Worm (Caenorhabditis elegans) whole organism, L2 larva: Measurements from ENCODE around the gene chst-1.

ENCODE experiments used
- C34F6.9 ChIP-seq: fragments of 150-350 bp; optimal IDR thresholded peaks from 2 replicates; lab custom pipeline; 2014; ENCODE audit warnings: missing biosample characterization, missing genetic modification characterization
- F13H6.1 ChIP-seq: sonication (generic microtip); optimal IDR thresholded peaks from 2 replicates; lab custom pipeline; 2016; ENCODE audit warnings: missing genetic modification characterization, missing compliant biosample characterization
- R02D3.7 ChIP-seq: fragments of 150-350 bp; optimal IDR thresholded peaks from 2 replicates; lab custom pipeline; 2014; ENCODE audit warnings: missing biosample characterization, missing genetic modification characterization
- Y55F3AM.14 ChIP-seq: fragments of 200-800 bp; sonication (Bioruptor generic); optimal IDR thresholded peaks from 2 replicates; lab custom pipeline; 2018; ENCODE audit warnings: mild to moderate bottlenecking, missing genetic modification characterization, missing compliant biosample characterization
- ZK546.5 ChIP-seq: sonication (generic microtip); optimal IDR thresholded peaks from 2 replicates; lab custom pipeline; 2017; ENCODE audit warnings: missing biosample characterization, missing genetic modification characterization
- alr-1 ChIP-seq: fragments of 150-350 bp; optimal IDR thresholded peaks from 2 replicates; lab custom pipeline; 2014; ENCODE audit warnings: missing biosample characterization, missing genetic modification characterization
- aly-2 ChIP-seq: fragments of 150-350 bp; optimal IDR thresholded peaks from 2 replicates; lab custom pipeline; 2014; ENCODE audit warnings: missing biosample characterization, missing genetic modification characterization
- ama-1 ChIP-seq: fragments of 150-350 bp; optimal IDR thresholded peaks from 2 replicates; lab custom pipeline; 2018; ENCODE audit warnings: inconsistent platforms
- blmp-1 ChIP-seq: sonication (generic microtip); optimal IDR thresholded peaks from 2 replicates; lab custom pipeline; 2017; ENCODE audit warnings: missing genetic modification characterization, mild to moderate bottlenecking, missing compliant biosample characterization, antibody characterized with exemption, moderate library complexity; ENCODE audit not compliant: insufficient read depth
- ceh-16 ChIP-seq: fragments of 150-350 bp; optimal IDR thresholded peaks from 2 replicates; lab custom pipeline; 2014; ENCODE audit warnings: missing biosample characterization, missing genetic modification characterization
- ceh-82 ChIP-seq: fragments of 150-350 bp; optimal IDR thresholded peaks from 2 replicates; lab custom pipeline; 2014; ENCODE audit warnings: missing biosample characterization, missing genetic modification characterization
- crh-2 ChIP-seq: sonication (generic microtip); optimal IDR thresholded peaks from 2 replicates; lab custom pipeline; 2017; ENCODE audit warnings: missing biosample characterization, missing genetic modification characterization
- dmd-4 ChIP-seq: sonication (generic microtip); optimal IDR thresholded peaks from 2 replicates; lab custom pipeline; 2017; ENCODE audit warnings: missing biosample characterization, missing genetic modification characterization
- egl-27 ChIP-seq: sonication (generic microtip); optimal IDR thresholded peaks from 3 replicates; lab custom pipeline; 2017; ENCODE audit warnings: missing biosample characterization, missing genetic modification reagents, missing genetic modification characterization
- elt-1 ChIP-seq: fragments of 150-350 bp; optimal IDR thresholded peaks from 2 replicates; lab custom pipeline; 2014; ENCODE audit warnings: missing biosample characterization, missing genetic modification characterization
- elt-3 ChIP-seq: sonication (generic microtip); optimal IDR thresholded peaks from 2 replicates; lab custom pipeline; 2017; ENCODE audit warnings: missing biosample characterization, missing genetic modification characterization
- fos-1 ChIP-seq: fragments of 150-350 bp; optimal IDR thresholded peaks from 2 replicates; lab custom pipeline; 2014; ENCODE audit warnings: missing biosample characterization, missing genetic modification characterization
- gmeb-1 ChIP-seq: fragments of 150-350 bp; optimal IDR thresholded peaks from 2 replicates; lab custom pipeline; 2014; ENCODE audit warnings: missing biosample characterization, missing genetic modification characterization
- lin-11 ChIP-seq: fragments of 150-350 bp; sonication (generic microtip); optimal IDR thresholded peaks from 2 replicates; lab custom pipeline; 2014; ENCODE audit warnings: missing biosample characterization, missing genetic modification characterization, inconsistent platforms, mixed read lengths
- lin-13 ChIP-seq: fragments of 150-350 bp; optimal IDR thresholded peaks from 2 replicates; lab custom pipeline; 2014; ENCODE audit warnings: missing biosample characterization, missing genetic modification reagents, missing genetic modification characterization
- lin-39 ChIP-seq: fragments of 150-350 bp; optimal IDR thresholded peaks from 2 replicates; lab custom pipeline; 2014; ENCODE audit warnings: missing biosample characterization, missing genetic modification reagents, missing genetic modification characterization
- lsy-2 ChIP-seq, 2 experiments: fragments of 150-350 bp in 1 of 2; sonication (generic microtip) in 1 of 2; optimal IDR thresholded peaks; 2 replicates each; lab custom pipeline; 2014 to 2017; ENCODE audit warnings: missing biosample characterization in 2 of 2, missing genetic modification characterization in 2 of 2
- mab-5 ChIP-seq: fragments of 150-350 bp; optimal IDR thresholded peaks from 2 replicates; lab custom pipeline; 2014; ENCODE audit warnings: missing biosample characterization, missing genetic modification characterization
- mbf-1 ChIP-seq: sonication (generic microtip); optimal IDR thresholded peaks from 2 replicates; lab custom pipeline; 2017; ENCODE audit warnings: missing biosample characterization, missing genetic modification characterization
- mdl-1 ChIP-seq, 2 experiments: fragments of 150-350 bp in 1 of 2; sonication (generic microtip) in 1 of 2; optimal IDR thresholded peaks; 2 replicates each; lab custom pipeline; 2017; ENCODE audit warnings: missing biosample characterization in 2 of 2, missing genetic modification characterization in 2 of 2
- nhr-10 ChIP-seq: sonication (generic microtip); optimal IDR thresholded peaks from 2 replicates; lab custom pipeline; 2017; ENCODE audit warnings: missing biosample characterization, missing genetic modification characterization
- nhr-11 ChIP-seq: fragments of 150-350 bp; optimal IDR thresholded peaks from 2 replicates; lab custom pipeline; 2014; ENCODE audit warnings: missing biosample characterization, missing genetic modification characterization
- nhr-12 ChIP-seq: fragments of 150-350 bp; optimal IDR thresholded peaks from 2 replicates; lab custom pipeline; 2014; ENCODE audit warnings: missing biosample characterization, missing genetic modification characterization
- nhr-129 ChIP-seq: fragments of 150-350 bp; optimal IDR thresholded peaks from 2 replicates; lab custom pipeline; 2014; ENCODE audit warnings: missing biosample characterization, missing genetic modification characterization
- nhr-21 ChIP-seq: fragments of 150-350 bp; optimal IDR thresholded peaks from 2 replicates; lab custom pipeline; 2014; ENCODE audit warnings: missing biosample characterization, missing genetic modification characterization
- nhr-23 ChIP-seq: fragments of 150-350 bp; optimal IDR thresholded peaks from 2 replicates; lab custom pipeline; 2014; ENCODE audit warnings: missing biosample characterization, missing genetic modification reagents, missing genetic modification characterization
- nhr-237 ChIP-seq: fragments of 150-350 bp; optimal IDR thresholded peaks from 2 replicates; lab custom pipeline; 2014; ENCODE audit warnings: missing biosample characterization, missing genetic modification characterization
- nhr-25 ChIP-seq: fragments of 150-350 bp; sonication (generic microtip); optimal IDR thresholded peaks from 3 replicates; lab custom pipeline; 2014; ENCODE audit warnings: missing biosample characterization, missing genetic modification characterization
- nhr-6 ChIP-seq: fragments of 150-350 bp; optimal IDR thresholded peaks from 2 replicates; lab custom pipeline; 2014; ENCODE audit warnings: missing biosample characterization, missing genetic modification characterization
- nhr-77 ChIP-seq: fragments of 150-350 bp; optimal IDR thresholded peaks from 2 replicates; lab custom pipeline; 2014; ENCODE audit warnings: missing biosample characterization, missing genetic modification characterization
- peb-1 ChIP-seq: fragments of 150-350 bp; optimal IDR thresholded peaks from 2 replicates; lab custom pipeline; 2014; ENCODE audit warnings: missing biosample characterization, missing genetic modification characterization
- sem-4 ChIP-seq: fragments of 150-350 bp; optimal IDR thresholded peaks from 2 replicates; lab custom pipeline; 2014; ENCODE audit warnings: missing biosample characterization, missing genetic modification reagents, missing genetic modification characterization
- skn-1 ChIP-seq: sonication (generic microtip); optimal IDR thresholded peaks from 2 replicates; lab custom pipeline; 2017; ENCODE audit warnings: missing biosample characterization, missing genetic modification characterization
- sma-3 ChIP-seq: sonication (generic microtip); optimal IDR thresholded peaks from 2 replicates; lab custom pipeline; 2016; ENCODE audit warnings: missing genetic modification reagents, missing genetic modification characterization, missing compliant biosample characterization
- sma-9 ChIP-seq, 2 experiments: fragments of 150-350 bp in 1 of 2; sonication (generic microtip) in 1 of 2; optimal IDR thresholded peaks; 2 replicates each; lab custom pipeline; 2014 to 2016; ENCODE audit warnings: missing genetic modification characterization in 2 of 2, mild to moderate bottlenecking in 1 of 2, missing biosample characterization in 1 of 2, missing compliant biosample characterization in 1 of 2, missing genetic modification reagents in 1 of 2, moderate library complexity in 1 of 2
- snpc-4 ChIP-seq: fragments of 150-350 bp; optimal IDR thresholded peaks from 2 replicates; lab custom pipeline; 2014; ENCODE audit warnings: missing biosample characterization, missing genetic modification characterization
- unc-39 ChIP-seq: fragments of 150-350 bp; optimal IDR thresholded peaks from 2 replicates; lab custom pipeline; 2014; ENCODE audit warnings: missing biosample characterization, missing genetic modification characterization
- unc-55 ChIP-seq: fragments of 150-350 bp; sonication (generic microtip); optimal IDR thresholded peaks from 3 replicates; lab custom pipeline; 2014; ENCODE audit warnings: missing biosample characterization, missing genetic modification reagents, missing genetic modification characterization
- unc-62 ChIP-seq: fragments of 150-350 bp; optimal IDR thresholded peaks from 2 replicates; lab custom pipeline; 2014; ENCODE audit warnings: missing biosample characterization, missing genetic modification reagents, missing genetic modification characterization
- zag-1 ChIP-seq: fragments of 150-350 bp; optimal IDR thresholded peaks from 2 replicates; lab custom pipeline; 2014; ENCODE audit warnings: missing biosample characterization, missing genetic modification characterization
- ztf-1 ChIP-seq: fragments of 200-800 bp; sonication (Bioruptor generic); conservative IDR thresholded peaks from 2 replicates; pipeline ENCODE4 v1.3.6; 2022; ENCODE audit warnings: missing genetic modification characterization, missing compliant biosample characterization
- ztf-11 ChIP-seq: sonication (generic microtip); optimal IDR thresholded peaks from 2 replicates; lab custom pipeline; 2017; ENCODE audit warnings: missing biosample characterization, missing genetic modification characterization
- ztf-4 ChIP-seq: fragments of 150-350 bp; optimal IDR thresholded peaks from 2 replicates; lab custom pipeline; 2014; ENCODE audit warnings: missing biosample characterization, missing genetic modification characterization

Gene chst-1

DNA sequence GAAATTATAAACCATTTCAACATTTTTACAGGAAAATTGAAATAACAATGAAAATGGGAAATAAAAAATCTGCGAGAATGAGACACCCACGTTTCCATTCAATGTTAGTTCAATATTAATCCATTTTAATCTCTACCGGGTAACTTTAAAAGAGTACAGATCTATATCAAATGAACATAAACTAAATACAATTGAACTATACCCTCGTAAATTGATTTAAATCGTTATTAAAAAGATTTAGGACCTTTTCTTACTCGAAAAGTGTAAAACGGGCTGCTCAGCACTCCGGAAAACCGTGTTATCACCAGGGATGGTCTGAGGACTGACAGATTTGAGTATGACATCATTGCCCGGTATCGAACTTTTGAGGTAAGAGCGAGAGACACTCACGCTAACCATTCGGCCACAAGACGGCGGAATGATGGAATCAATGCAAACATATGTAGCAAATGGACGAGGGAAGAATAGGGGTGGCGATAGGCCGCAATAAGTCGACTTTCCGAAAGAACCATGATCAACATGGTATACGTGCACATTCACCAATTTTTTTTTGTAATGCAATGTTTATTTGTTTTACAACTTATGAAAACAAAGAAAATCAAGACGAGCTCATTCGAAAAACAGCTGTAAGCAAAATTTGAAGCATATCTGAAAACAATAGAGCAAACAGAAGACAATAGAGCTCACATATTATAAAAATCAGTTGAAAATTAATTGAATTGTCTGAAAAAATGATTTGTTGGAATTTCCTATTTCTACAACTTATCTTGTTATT lies at the start of gene chst-1, which contains the start of gene C41C4.9:
TSS of gene chst-1 (minus strand) at position 51 of the 775 bp plus-strand sequence.
TSS of gene C41C4.9 (plus strand) at position 725 of the 775 bp plus-strand sequence.
- no peak for TF ChIP-seq ztf-1
- TF ChIP-seq ceh-16 (tag; lab: Kevin White, UChicago), result peak; percentile 14
- TF ChIP-seq elt-1 (tag; lab: Kevin White, UChicago), result no peak
- TF ChIP-seq nhr-25, result no peak
- peak; percentile 72 for TF ChIP-seq Y55F3AM.14 (GFP tag; lab: Kevin White, UChicago)
- no peak for TF ChIP-seq lin-39 (tag; lab: Kevin White, UChicago)
- no peak for TF ChIP-seq nhr-12 (tag; lab: Kevin White, UChicago)
- no peak for TF ChIP-seq nhr-23 (tag; lab: Kevin White, UChicago)
- peak; percentile 10 for TF ChIP-seq sem-4 (tag; lab: Kevin White, UChicago)
- TF ChIP-seq mdl-1 (tag; optimal IDR thresholded peaks at IDR 0.05; lab: Kevin White, UChicago), result no peak
- TF ChIP-seq aly-2 (tag; lab: Kevin White, UChicago), result no peak
- TF ChIP-seq blmp-1 (tag; lab: Kevin White, UChicago), result peak; percentile 18
- TF ChIP-seq fos-1 (tag; lab: Kevin White, UChicago), result peak; percentile 87
- TF ChIP-seq lin-11 (tag; lab: Kevin White, UChicago), result peak; percentile 29
- TF ChIP-seq snpc-4 (tag; lab: Kevin White, UChicago), result no peak
- peak; percentile 65 for TF ChIP-seq nhr-21 (tag; lab: Kevin White, UChicago)
- no peak for TF ChIP-seq unc-39
- peak in 1 of 2 experiments; percentile 69 for TF ChIP-seq lsy-2 (tag; optimal IDR thresholded peaks at IDR 0.05; lab: Kevin White, UChicago)
- TF ChIP-seq nhr-237, result no peak
- TF ChIP-seq ZK546.5 (tag; lab: Kevin White, UChicago), result no peak
- peak; percentile 60 for TF ChIP-seq gmeb-1 (tag; lab: Kevin White, UChicago)
- peak; percentile 64 for TF ChIP-seq egl-27 (tag; lab: Kevin White, UChicago)
- TF ChIP-seq F13H6.1, result peak; percentile 65
- no peak for TF ChIP-seq dmd-4
- no peak for TF ChIP-seq elt-3 (tag; lab: Kevin White, UChicago)
- TF ChIP-seq unc-55 (GFP tag; lab: Kevin White, UChicago), result no peak
- peak; percentile 89 for TF ChIP-seq nhr-129 (tag; lab: Kevin White, UChicago)
- TF ChIP-seq ztf-11 (tag; lab: Kevin White, UChicago), result no peak
- TF ChIP-seq lin-13 (GFP tag; lab: Kevin White, UChicago), result peak; percentile 67
- no peak for TF ChIP-seq skn-1 (tag; lab: Kevin White, UChicago)
- peak; percentile 78 for TF ChIP-seq nhr-11
- TF ChIP-seq alr-1 (tag; lab: Kevin White, UChicago), result no peak
- peak; percentile 53 for TF ChIP-seq ztf-4 (tag; lab: Kevin White, UChicago)
- no peak for TF ChIP-seq mbf-1 (tag; lab: Kevin White, UChicago)
- TF ChIP-seq sma-9 (GFP tag; optimal IDR thresholded peaks at IDR 0.05; lab: Kevin White, UChicago), result peak; percentile 82
- no peak for TF ChIP-seq sma-9 (tag; optimal IDR thresholded peaks at IDR 0.05; lab: Kevin White, UChicago)
- TF ChIP-seq C34F6.9 (tag; lab: Kevin White, UChicago), result peak; percentile 33
- no peak for TF ChIP-seq nhr-10
- no peak for TF ChIP-seq nhr-6
- TF ChIP-seq ama-1 (lab: Kevin White, UChicago), result no peak
- TF ChIP-seq sma-3 (GFP tag; lab: Kevin White, UChicago), result peak; percentile 74
- TF ChIP-seq nhr-77 (tag; lab: Kevin White, UChicago), result no peak
- TF ChIP-seq peb-1 (tag; lab: Kevin White, UChicago), result no peak
- TF ChIP-seq unc-62 (GFP tag; lab: Kevin White, UChicago), result no peak
- TF ChIP-seq ceh-82 (tag; lab: Kevin White, UChicago), result no peak
- TF ChIP-seq mab-5 (tag; lab: Kevin White, UChicago), result no peak
- no peak for TF ChIP-seq R02D3.7 (tag; lab: Kevin White, UChicago)
- TF ChIP-seq zag-1 (tag; lab: Kevin White, UChicago), result no peak
- TF ChIP-seq crh-2, result peak; percentile 13
- TF ChIP-seq, all 48 proteins: peak for 19
